Worm (Caenorhabditis elegans) whole organism, L3 larva: Measurements from ENCODE around the gene lcmt-1.
A peak's percentile ranks its signal among the peaks of the same experiment; 100 is the strongest.

Source experiments
- R02D3.7 ChIP-seq: fragments of 150-350 bp; optimal IDR thresholded peaks from 2 replicates; lab custom pipeline; 2014; ENCODE audit warnings: missing biosample characterization, missing genetic modification characterization
- ZK546.5 ChIP-seq: sonication (generic microtip); optimal IDR thresholded peaks from 2 replicates; lab custom pipeline; 2017; ENCODE audit warnings: missing biosample characterization, missing genetic modification characterization
- aly-2 ChIP-seq: fragments of 150-350 bp; optimal IDR thresholded peaks from 2 replicates; lab custom pipeline; 2014; ENCODE audit warnings: missing biosample characterization, missing genetic modification characterization
- ama-1 ChIP-seq: fragments of 150-350 bp; optimal IDR thresholded peaks from 2 replicates; lab custom pipeline; 2018
- ceh-16 ChIP-seq: sonication (generic microtip); optimal IDR thresholded peaks from 2 replicates; lab custom pipeline; 2017; ENCODE audit warnings: missing biosample characterization, missing genetic modification characterization
- daf-12 ChIP-seq: fragments of 150-350 bp; optimal IDR thresholded peaks from 2 replicates; lab custom pipeline; 2014; ENCODE audit warnings: missing biosample characterization, missing genetic modification reagents, missing genetic modification characterization
- egl-27 ChIP-seq: sonication (generic microtip); optimal IDR thresholded peaks from 4 replicates; lab custom pipeline; 2017; ENCODE audit warnings: missing biosample characterization, missing genetic modification reagents, missing genetic modification characterization
- egl-5 ChIP-seq: fragments of 150-350 bp; optimal IDR thresholded peaks from 2 replicates; lab custom pipeline; 2017; ENCODE audit warnings: missing biosample characterization, missing genetic modification reagents, missing genetic modification characterization, inconsistent platforms
- elt-1 ChIP-seq: fragments of 150-350 bp; optimal IDR thresholded peaks from 2 replicates; lab custom pipeline; 2014; ENCODE audit warnings: missing biosample characterization, missing genetic modification characterization
- elt-2 ChIP-seq: sonication (generic microtip); optimal IDR thresholded peaks from 2 replicates; lab custom pipeline; 2016; ENCODE audit warnings: missing genetic modification reagents, mild to moderate bottlenecking, missing genetic modification characterization, missing compliant biosample characterization
- elt-3 ChIP-seq, 3 experiments: fragments of 150-350 bp in 1 of 3; sonication (generic microtip) in 2 of 3; optimal IDR thresholded peaks; 2 replicates in 2 of 3; 4 replicates in 1 of 3; lab custom pipeline; 2014 to 2017; ENCODE audit warnings: missing biosample characterization in 3 of 3, missing genetic modification characterization in 3 of 3
- eor-1 ChIP-seq, 2 experiments: fragments of 150-350 bp; optimal IDR thresholded peaks; 2 replicates each; lab custom pipeline; 2014 to 2018; ENCODE audit warnings: missing biosample characterization in 2 of 2, missing genetic modification characterization in 2 of 2
- fkh-2 ChIP-seq: fragments of 150-350 bp; optimal IDR thresholded peaks from 2 replicates; lab custom pipeline; 2014; ENCODE audit warnings: missing biosample characterization, missing genetic modification reagents, missing genetic modification characterization
- hmg-11 ChIP-seq: sonication (generic microtip); optimal IDR thresholded peaks from 2 replicates; lab custom pipeline; 2016; ENCODE audit warnings: missing genetic modification characterization, missing compliant biosample characterization
- jun-1 ChIP-seq: fragments of 150-350 bp; optimal IDR thresholded peaks from 2 replicates; lab custom pipeline; 2014; ENCODE audit warnings: missing biosample characterization, missing genetic modification reagents, missing genetic modification characterization
- lin-15B ChIP-seq: fragments of 150-350 bp; optimal IDR thresholded peaks from 2 replicates; lab custom pipeline; 2014; ENCODE audit warnings: missing biosample characterization, missing genetic modification characterization
- lsy-12 ChIP-seq: sonication (generic microtip); optimal IDR thresholded peaks from 2 replicates; lab custom pipeline; 2016; ENCODE audit warnings: mild to moderate bottlenecking, missing genetic modification characterization, missing compliant biosample characterization
- mdl-1 ChIP-seq: fragments of 150-350 bp; optimal IDR thresholded peaks from 2 replicates; lab custom pipeline; 2014; ENCODE audit warnings: missing biosample characterization, missing genetic modification characterization
- nfya-1 ChIP-seq: sonication (generic microtip); optimal IDR thresholded peaks from 2 replicates; lab custom pipeline; 2017; ENCODE audit warnings: missing genetic modification characterization, mild to moderate bottlenecking, missing compliant biosample characterization, antibody characterized with exemption, moderate library complexity; ENCODE audit not compliant: insufficient read depth
- nhr-11 ChIP-seq: fragments of 150-350 bp; optimal IDR thresholded peaks from 2 replicates; lab custom pipeline; 2014; ENCODE audit warnings: missing biosample characterization, missing genetic modification characterization
- nhr-23 ChIP-seq: fragments of 150-350 bp; optimal IDR thresholded peaks from 2 replicates; lab custom pipeline; 2014; ENCODE audit warnings: missing biosample characterization, missing genetic modification reagents, missing genetic modification characterization
- nhr-237 ChIP-seq: fragments of 150-350 bp; optimal IDR thresholded peaks from 2 replicates; lab custom pipeline; 2014; ENCODE audit warnings: missing biosample characterization, missing genetic modification characterization
- nhr-25 ChIP-seq: sonication (generic microtip); optimal IDR thresholded peaks from 2 replicates; lab custom pipeline; 2017; ENCODE audit warnings: missing biosample characterization, missing genetic modification characterization
- nhr-43 ChIP-seq: sonication (generic microtip); optimal IDR thresholded peaks from 2 replicates; lab custom pipeline; 2016; ENCODE audit warnings: mild to moderate bottlenecking, missing genetic modification characterization, missing compliant biosample characterization; ENCODE audit not compliant: poor library complexity, severe bottlenecking
- nhr-67 ChIP-seq: fragments of 150-350 bp; optimal IDR thresholded peaks from 2 replicates; lab custom pipeline; 2014; ENCODE audit warnings: missing biosample characterization, missing genetic modification characterization
- nhr-76 ChIP-seq: fragments of 150-350 bp; sonication (generic microtip); optimal IDR thresholded peaks from 5 replicates; lab custom pipeline; 2014; ENCODE audit warnings: missing biosample characterization, missing genetic modification characterization
- nhr-77 ChIP-seq: fragments of 150-350 bp; optimal IDR thresholded peaks from 2 replicates; lab custom pipeline; 2014; ENCODE audit warnings: missing biosample characterization, missing genetic modification characterization
- pha-4 ChIP-seq: fragments of 150-350 bp; optimal IDR thresholded peaks from 2 replicates; lab custom pipeline; 2014; ENCODE audit warnings: missing biosample characterization, missing genetic modification reagents, missing genetic modification characterization
- pqm-1 ChIP-seq: fragments of 150-350 bp; optimal IDR thresholded peaks from 2 replicates; lab custom pipeline; 2017; ENCODE audit warnings: missing biosample characterization, missing genetic modification characterization, inconsistent platforms
- sea-2 ChIP-seq: fragments of 150-350 bp; sonication (generic microtip); optimal IDR thresholded peaks from 4 replicates; lab custom pipeline; 2014; ENCODE audit warnings: missing biosample characterization, missing genetic modification reagents, missing genetic modification characterization
- skn-1 ChIP-seq: fragments of 150-350 bp; optimal IDR thresholded peaks from 2 replicates; lab custom pipeline; 2014; ENCODE audit warnings: missing biosample characterization, missing genetic modification characterization
- tbx-2 ChIP-seq: sonication (generic microtip); optimal IDR thresholded peaks from 2 replicates; lab custom pipeline; 2016; ENCODE audit warnings: mild to moderate bottlenecking, missing genetic modification characterization, missing compliant biosample characterization
- unc-39 ChIP-seq: sonication (generic microtip); optimal IDR thresholded peaks from 4 replicates; lab custom pipeline; 2017; ENCODE audit warnings: missing biosample characterization, missing genetic modification characterization
- unc-62 ChIP-seq: fragments of 150-350 bp; sonication (generic microtip); optimal IDR thresholded peaks from 4 replicates; lab custom pipeline; 2014; ENCODE audit warnings: missing biosample characterization, missing genetic modification reagents, missing genetic modification characterization
- zag-1 ChIP-seq: fragments of 150-350 bp; optimal IDR thresholded peaks from 2 replicates; lab custom pipeline; 2014; ENCODE audit warnings: missing biosample characterization, missing genetic modification characterization
- ztf-11 ChIP-seq: fragments of 150-350 bp; optimal IDR thresholded peaks from 2 replicates; lab custom pipeline; 2014; ENCODE audit warnings: missing biosample characterization, missing genetic modification characterization

Gene lcmt-1

ce11 chrIII:4343070-4343469 is at the start of gene lcmt-1, which contains the start of gene B0285.3:
TSS of gene lcmt-1 (plus strand) at chrIII:4343446.
TSS of gene B0285.3 (minus strand) at chrIII:4343336.
- peak; percentile 61 for TF ChIP-seq nhr-23 (tag; lab: Kevin White, UChicago)
- no peak for TF ChIP-seq ama-1 (lab: Kevin White, UChicago)
- no peak for TF ChIP-seq ZK546.5 (tag; lab: Kevin White, UChicago)
- TF ChIP-seq nhr-43 (tag; lab: Kevin White, UChicago), result peak; percentile 40
- TF ChIP-seq nhr-237 (tag; lab: Kevin White, UChicago), result no peak
- TF ChIP-seq tbx-2 (tag; lab: Kevin White, UChicago), result no peak
- TF ChIP-seq ztf-11 (tag; lab: Kevin White, UChicago), result no peak
- TF ChIP-seq elt-1 (tag; lab: Kevin White, UChicago), result no peak
- TF ChIP-seq skn-1 (tag; lab: Kevin White, UChicago), result no peak
- TF ChIP-seq nhr-25 (tag; lab: Kevin White, UChicago), result peak; percentile 28
- no peak for TF ChIP-seq unc-39
- TF ChIP-seq R02D3.7 (tag; lab: Kevin White, UChicago), result no peak
- no peak for TF ChIP-seq hmg-11 (tag; lab: Kevin White, UChicago)
- no peak for TF ChIP-seq jun-1 (tag; lab: Kevin White, UChicago)
- TF ChIP-seq elt-2 (tag; lab: Kevin White, UChicago), result peak; percentile 11
- TF ChIP-seq nhr-77 (tag; lab: Kevin White, UChicago), result no peak
- TF ChIP-seq mdl-1, result no peak
- no peak for TF ChIP-seq fkh-2 (tag; lab: Kevin White, UChicago)
- peak; percentile 42 for TF ChIP-seq pha-4 (tag; lab: Kevin White, UChicago)
- no peak for TF ChIP-seq unc-62 (GFP tag; lab: Kevin White, UChicago)
- no peak for TF ChIP-seq egl-27
- TF ChIP-seq nfya-1 (tag; lab: Kevin White, UChicago), result peak; percentile 52
- TF ChIP-seq nhr-11 (tag; lab: Kevin White, UChicago), result no peak
- TF ChIP-seq aly-2 (tag; lab: Kevin White, UChicago), result no peak
- no peak for TF ChIP-seq zag-1 (tag; lab: Kevin White, UChicago)
- no peak for TF ChIP-seq elt-3 (tag; optimal IDR thresholded peaks at IDR 0.05; lab: Kevin White, UChicago)
- no peak for TF ChIP-seq lsy-12 (tag; lab: Kevin White, UChicago)
- TF ChIP-seq ceh-16 (tag; lab: Kevin White, UChicago), result no peak
- TF ChIP-seq lin-15B (tag; lab: Kevin White, UChicago), result peak; percentile 68
- no peak for TF ChIP-seq eor-1 (tag; optimal IDR thresholded peaks at IDR 0.05; lab: Kevin White, UChicago)
- no peak for TF ChIP-seq nhr-67 (tag; lab: Kevin White, UChicago)
- TF ChIP-seq pqm-1 (tag; lab: Kevin White, UChicago), result no peak
- TF ChIP-seq sea-2 (GFP tag; lab: Kevin White, UChicago), result no peak
- TF ChIP-seq daf-12 (tag; lab: Kevin White, UChicago), result no peak

ce11 chrIII:4294153-4294862 is 48.9 kb upstream of the lcmt-1 start, which contains the start of the genes nth-1 and R10E4.7:
TSS of gene nth-1 (minus strand) at chrIII:4294253.
TSS of gene R10E4.7 (plus strand) at chrIII:4294812.
- TF ChIP-seq tbx-2 (tag; lab: Kevin White, UChicago) (no peak), pqm-1 (tag; lab: Kevin White, UChicago) (no peak), nhr-76 (tag; lab: Kevin White, UChicago) (no peak), unc-39 (no peak), nhr-11 (tag; lab: Kevin White, UChicago) (no peak), egl-5 (tag; lab: Kevin White, UChicago) (no peak), unc-62 (GFP tag; lab: Kevin White, UChicago) (no peak)

ce11 chrIII:4300989-4301498 is 42.2 kb upstream of the lcmt-1 start, which contains the start of gene R10E4.11:
TSS of gene R10E4.11 (minus strand) at chrIII:4301039.
- TF ChIP-seq hmg-11 (tag; lab: Kevin White, UChicago) (peak; percentile 12), elt-3 (tag; optimal IDR thresholded peaks at IDR 0.05; lab: Kevin White, UChicago) (no peak), aly-2 (tag; lab: Kevin White, UChicago) (no peak)
